Worm (Caenorhabditis elegans) whole organism, L3 larva: ENCODE data around the gene F18E2.15.

Experiments
- R02D3.7 ChIP-seq: fragments of 150-350 bp; optimal IDR thresholded peaks from 2 replicates; lab custom pipeline; 2014; ENCODE audit warnings: missing biosample characterization, missing genetic modification characterization
- ZK546.5 ChIP-seq: sonication (generic microtip); optimal IDR thresholded peaks from 2 replicates; lab custom pipeline; 2017; ENCODE audit warnings: missing biosample characterization, missing genetic modification characterization
- aly-2 ChIP-seq: fragments of 150-350 bp; optimal IDR thresholded peaks from 2 replicates; lab custom pipeline; 2014; ENCODE audit warnings: missing biosample characterization, missing genetic modification characterization
- ama-1 ChIP-seq: fragments of 150-350 bp; optimal IDR thresholded peaks from 2 replicates; lab custom pipeline; 2018
- ceh-16 ChIP-seq: sonication (generic microtip); optimal IDR thresholded peaks from 2 replicates; lab custom pipeline; 2017; ENCODE audit warnings: missing biosample characterization, missing genetic modification characterization
- ceh-28 ChIP-seq: fragments of 150-350 bp; optimal IDR thresholded peaks from 2 replicates; lab custom pipeline; 2014; ENCODE audit warnings: missing biosample characterization, missing genetic modification reagents, missing genetic modification characterization
- ceh-82 ChIP-seq: fragments of 150-350 bp; optimal IDR thresholded peaks from 2 replicates; lab custom pipeline; 2014; ENCODE audit warnings: missing biosample characterization, missing genetic modification characterization
- ceh-9 ChIP-seq: sonication (generic microtip); optimal IDR thresholded peaks from 2 replicates; lab custom pipeline; 2018; ENCODE audit warnings: missing biosample characterization, missing genetic modification characterization
- daf-12 ChIP-seq: fragments of 150-350 bp; optimal IDR thresholded peaks from 2 replicates; lab custom pipeline; 2014; ENCODE audit warnings: missing biosample characterization, missing genetic modification reagents, missing genetic modification characterization
- egl-27 ChIP-seq: sonication (generic microtip); optimal IDR thresholded peaks from 4 replicates; lab custom pipeline; 2017; ENCODE audit warnings: missing biosample characterization, missing genetic modification reagents, missing genetic modification characterization
- egl-5 ChIP-seq: fragments of 150-350 bp; optimal IDR thresholded peaks from 2 replicates; lab custom pipeline; 2017; ENCODE audit warnings: missing biosample characterization, missing genetic modification reagents, missing genetic modification characterization, inconsistent platforms
- elt-1 ChIP-seq: fragments of 150-350 bp; optimal IDR thresholded peaks from 2 replicates; lab custom pipeline; 2014; ENCODE audit warnings: missing biosample characterization, missing genetic modification characterization
- elt-2 ChIP-seq: sonication (generic microtip); optimal IDR thresholded peaks from 2 replicates; lab custom pipeline; 2016; ENCODE audit warnings: missing genetic modification reagents, mild to moderate bottlenecking, missing genetic modification characterization, missing compliant biosample characterization
- elt-3 ChIP-seq, 3 experiments: fragments of 150-350 bp in 1 of 3; sonication (generic microtip) in 2 of 3; optimal IDR thresholded peaks; 2 replicates in 2 of 3; 4 replicates in 1 of 3; lab custom pipeline; 2014 to 2017; ENCODE audit warnings: missing biosample characterization in 3 of 3, missing genetic modification characterization in 3 of 3
- eor-1 ChIP-seq, 2 experiments: fragments of 150-350 bp; optimal IDR thresholded peaks; 2 replicates each; lab custom pipeline; 2014 to 2018; ENCODE audit warnings: missing biosample characterization in 2 of 2, missing genetic modification characterization in 2 of 2
- fkh-10 ChIP-seq: sonication (generic microtip); optimal IDR thresholded peaks from 2 replicates; lab custom pipeline; 2017; ENCODE audit warnings: missing biosample characterization, missing genetic modification reagents, missing genetic modification characterization
- fos-1 ChIP-seq: fragments of 150-350 bp; optimal IDR thresholded peaks from 2 replicates; lab custom pipeline; 2014; ENCODE audit warnings: missing biosample characterization, missing genetic modification characterization
- hmg-11 ChIP-seq: sonication (generic microtip); optimal IDR thresholded peaks from 2 replicates; lab custom pipeline; 2016; ENCODE audit warnings: missing genetic modification characterization, missing compliant biosample characterization
- lin-39 ChIP-seq: fragments of 150-350 bp; optimal IDR thresholded peaks from 2 replicates; lab custom pipeline; 2018; ENCODE audit warnings: missing biosample characterization, missing genetic modification reagents, missing genetic modification characterization
- lsy-12 ChIP-seq: sonication (generic microtip); optimal IDR thresholded peaks from 2 replicates; lab custom pipeline; 2016; ENCODE audit warnings: mild to moderate bottlenecking, missing genetic modification characterization, missing compliant biosample characterization
- mml-1 ChIP-seq: fragments of 150-350 bp; sonication (generic microtip); optimal IDR thresholded peaks from 3 replicates; lab custom pipeline; 2014; ENCODE audit warnings: missing biosample characterization, missing genetic modification characterization
- nfya-1 ChIP-seq: sonication (generic microtip); optimal IDR thresholded peaks from 2 replicates; lab custom pipeline; 2017; ENCODE audit warnings: missing genetic modification characterization, mild to moderate bottlenecking, missing compliant biosample characterization, antibody characterized with exemption, moderate library complexity; ENCODE audit not compliant: insufficient read depth
- nhr-11 ChIP-seq: fragments of 150-350 bp; optimal IDR thresholded peaks from 2 replicates; lab custom pipeline; 2014; ENCODE audit warnings: missing biosample characterization, missing genetic modification characterization
- nhr-23 ChIP-seq: fragments of 150-350 bp; optimal IDR thresholded peaks from 2 replicates; lab custom pipeline; 2014; ENCODE audit warnings: missing biosample characterization, missing genetic modification reagents, missing genetic modification characterization
- nhr-237 ChIP-seq: fragments of 150-350 bp; optimal IDR thresholded peaks from 2 replicates; lab custom pipeline; 2014; ENCODE audit warnings: missing biosample characterization, missing genetic modification characterization
- nhr-25 ChIP-seq: sonication (generic microtip); optimal IDR thresholded peaks from 2 replicates; lab custom pipeline; 2017; ENCODE audit warnings: missing biosample characterization, missing genetic modification characterization
- nhr-28 ChIP-seq: fragments of 150-350 bp; optimal IDR thresholded peaks from 2 replicates; lab custom pipeline; 2014; ENCODE audit warnings: missing biosample characterization, missing genetic modification characterization
- nhr-43 ChIP-seq: sonication (generic microtip); optimal IDR thresholded peaks from 2 replicates; lab custom pipeline; 2016; ENCODE audit warnings: mild to moderate bottlenecking, missing genetic modification characterization, missing compliant biosample characterization; ENCODE audit not compliant: poor library complexity, severe bottlenecking
- nhr-67 ChIP-seq: fragments of 150-350 bp; optimal IDR thresholded peaks from 2 replicates; lab custom pipeline; 2014; ENCODE audit warnings: missing biosample characterization, missing genetic modification characterization
- nhr-76 ChIP-seq: fragments of 150-350 bp; sonication (generic microtip); optimal IDR thresholded peaks from 5 replicates; lab custom pipeline; 2014; ENCODE audit warnings: missing biosample characterization, missing genetic modification characterization
- nhr-77 ChIP-seq: fragments of 150-350 bp; optimal IDR thresholded peaks from 2 replicates; lab custom pipeline; 2014; ENCODE audit warnings: missing biosample characterization, missing genetic modification characterization
- pha-4 ChIP-seq: fragments of 150-350 bp; optimal IDR thresholded peaks from 2 replicates; lab custom pipeline; 2014; ENCODE audit warnings: missing biosample characterization, missing genetic modification reagents, missing genetic modification characterization
- skn-1 ChIP-seq: fragments of 150-350 bp; optimal IDR thresholded peaks from 2 replicates; lab custom pipeline; 2014; ENCODE audit warnings: missing biosample characterization, missing genetic modification characterization
- tbx-2 ChIP-seq: sonication (generic microtip); optimal IDR thresholded peaks from 2 replicates; lab custom pipeline; 2016; ENCODE audit warnings: mild to moderate bottlenecking, missing genetic modification characterization, missing compliant biosample characterization
- unc-39 ChIP-seq: sonication (generic microtip); optimal IDR thresholded peaks from 4 replicates; lab custom pipeline; 2017; ENCODE audit warnings: missing biosample characterization, missing genetic modification characterization
- unc-62 ChIP-seq: fragments of 150-350 bp; sonication (generic microtip); optimal IDR thresholded peaks from 4 replicates; lab custom pipeline; 2014; ENCODE audit warnings: missing biosample characterization, missing genetic modification reagents, missing genetic modification characterization
- ztf-4 ChIP-seq: fragments of 150-350 bp; optimal IDR thresholded peaks from 2 replicates; lab custom pipeline; 2014; ENCODE audit warnings: missing biosample characterization, missing genetic modification characterization

The F18E2.15 gene

ce11 chrV:12727104-12727637 is 33.6 kb downstream of the F18E2.15 start, which contains the start of gene R11D1.13:
R11D1.13 (plus strand) TSS chrV:12727154.
- TF ChIP-seq hmg-11 (tag; lab: Kevin White, UChicago) (no peak), ceh-16 (no peak), ztf-4 (no peak), eor-1 (tag; optimal IDR thresholded peaks at IDR 0.05; lab: Kevin White, UChicago) (no peak), tbx-2 (tag; lab: Kevin White, UChicago) (no peak), ceh-82 (tag; lab: Kevin White, UChicago) (no peak), nhr-77 (tag; lab: Kevin White, UChicago) (no peak), lin-39 (tag; lab: Kevin White, UChicago) (no peak), egl-27 (no peak), fkh-10 (no peak), ceh-9 (no peak)

- TF ChIP-seq nhr-23 (tag; lab: Kevin White, UChicago): no peak
- TF ChIP-seq mml-1 (tag; lab: Kevin White, UChicago): no peak
- TF ChIP-seq ceh-9: no peak
- no peak for TF ChIP-seq eor-1 (tag; optimal IDR thresholded peaks at IDR 0.05; lab: Kevin White, UChicago)
- TF ChIP-seq ztf-4: no peak
- no peak for TF ChIP-seq pha-4 (tag; lab: Kevin White, UChicago)
- TF ChIP-seq nhr-237: no peak
- no peak for TF ChIP-seq nhr-67 (tag; lab: Kevin White, UChicago)
- TF ChIP-seq skn-1: no peak
- no peak for TF ChIP-seq nhr-28 (tag; lab: Kevin White, UChicago)
Observed at ce11 chrV:12725893-12726292, 34.9 kb downstream of the F18E2.15 start, which contains the start of gene R11D1.12. R11D1.12 (minus strand) TSS chrV:12725993.

- TF ChIP-seq nhr-43 (tag; lab: Kevin White, UChicago) (no peak), unc-62 (no peak), elt-1 (no peak), nhr-11 (tag; lab: Kevin White, UChicago) (no peak), R02D3.7 (no peak), egl-27 (no peak), eor-1 (tag; optimal IDR thresholded peaks at IDR 0.05; lab: Kevin White, UChicago) (no peak), egl-5 (tag; lab: Kevin White, UChicago) (no peak), ceh-82 (tag; lab: Kevin White, UChicago) (no peak)
Observed at ce11 chrV:12719713-12720112, 41.1 kb downstream of the F18E2.15 start, which contains the start of gene R11D1.7. R11D1.7 (plus strand) TSS chrV:12720013.

ce11 chrV:12718622-12719021 is 42.2 kb downstream of the F18E2.15 start, which contains the start of gene str-181:
str-181 (minus strand) TSS chrV:12718722.
- TF ChIP-seq unc-62 (no peak), egl-5 (tag; lab: Kevin White, UChicago) (no peak), aly-2 (no peak), nhr-237 (no peak), elt-1 (no peak), lin-39 (tag; lab: Kevin White, UChicago) (no peak), ZK546.5 (tag; lab: Kevin White, UChicago) (no peak), daf-12 (tag; lab: Kevin White, UChicago) (no peak), ceh-82 (tag; lab: Kevin White, UChicago) (no peak), ama-1 (lab: Kevin White, UChicago) (no peak), nhr-11 (tag; lab: Kevin White, UChicago) (no peak), elt-2 (tag; lab: Kevin White, UChicago) (no peak), fkh-10 (no peak), ceh-28 (tag; lab: Kevin White, UChicago) (no peak), lsy-12 (tag; lab: Kevin White, UChicago) (no peak), nhr-25 (tag; lab: Kevin White, UChicago) (no peak), fos-1 (tag; lab: Kevin White, UChicago) (no peak), unc-39 (no peak), elt-3 (tag; optimal IDR thresholded peaks at IDR 0.05; lab: Kevin White, UChicago) (no peak)

- TF ChIP-seq skn-1 (no peak), unc-39 (no peak), nhr-28 (tag; lab: Kevin White, UChicago) (no peak), nhr-11 (tag; lab: Kevin White, UChicago) (no peak), pha-4 (tag; lab: Kevin White, UChicago) (no peak), nhr-76 (tag; lab: Kevin White, UChicago) (no peak), nfya-1 (tag; lab: Kevin White, UChicago) (no peak), ztf-4 (no peak), aly-2 (no peak), ceh-28 (tag; lab: Kevin White, UChicago) (no peak), ama-1 (lab: Kevin White, UChicago) (no peak)
Observed at ce11 chrV:12716447-12716846, 44.4 kb downstream of the F18E2.15 start, which contains the start of gene str-178. str-178 (minus strand) TSS chrV:12716547.
